Worm (Caenorhabditis elegans): ENCODE measurements around the gene T22D1.1.

DNA sequence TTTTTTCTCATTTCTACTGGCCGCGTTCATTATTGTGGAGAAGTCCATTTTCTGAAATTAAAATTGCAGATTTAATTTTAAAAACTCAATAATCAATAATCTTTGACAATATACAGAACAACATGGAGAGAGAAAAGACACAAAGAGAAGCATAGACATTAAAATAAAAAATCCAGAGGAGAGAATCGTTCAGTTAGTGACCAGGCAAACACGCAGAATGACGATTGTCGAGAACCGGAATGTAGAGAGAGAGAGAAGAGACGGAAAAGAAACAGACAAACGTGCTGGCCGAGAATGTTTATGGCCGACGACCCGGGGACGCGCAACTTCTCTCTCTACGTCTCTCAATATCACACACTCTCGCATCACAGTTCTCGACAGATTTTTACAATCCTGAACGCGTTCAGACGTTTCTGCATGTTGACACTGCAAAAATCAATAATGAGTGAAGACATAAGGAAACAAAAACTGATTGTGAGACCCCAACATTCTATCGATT, 35.5 kb upstream of the T22D1.1 start, which contains the start of the genes T05A12.3 and T05A12.4:
- TF ChIP-seq W03F9.2 (tag; optimal IDR thresholded peaks at IDR 0.05) (no peak), him-1 (tag; optimal IDR thresholded peaks at IDR 0.05) (no peak)
